Worm (Caenorhabditis elegans) whole organism, early embryonic: ENCODE measurements around the gene ZC317.2.
"Not testable (repeated sequence)": the region's sequence is repeated elsewhere in the genome, so short reads cannot be mapped to it uniquely, and the experiment has no call there.

Experiments
- B0310.2 ChIP-seq: sonication (generic microtip); optimal IDR thresholded peaks from 2 replicates; lab custom pipeline; 2016; ENCODE audit warnings: mild to moderate bottlenecking, missing genetic modification characterization, missing compliant biosample characterization
- F13C5.2 ChIP-seq: sonication (generic microtip); optimal IDR thresholded peaks from 2 replicates; lab custom pipeline; 2017; ENCODE audit warnings: mild to moderate bottlenecking, missing genetic modification characterization, inconsistent platforms, missing compliant biosample characterization
- aly-1 ChIP-seq: sonication (generic microtip); optimal IDR thresholded peaks from 2 replicates; lab custom pipeline; 2016; ENCODE audit warnings: missing genetic modification characterization, missing compliant biosample characterization
- ama-1 ChIP-seq: fragments of 150-350 bp; optimal IDR thresholded peaks from 2 replicates; lab custom pipeline; 2014
- ceh-13 ChIP-seq: fragments of 200-800 bp; sonication (Bioruptor generic); optimal IDR thresholded peaks from 2 replicates; lab custom pipeline; 2018; ENCODE audit warnings: mild to moderate bottlenecking, missing genetic modification characterization, missing compliant biosample characterization
- ceh-36 ChIP-seq: sonication (generic microtip); optimal IDR thresholded peaks from 2 replicates; lab custom pipeline; 2016; ENCODE audit warnings: missing genetic modification characterization, inconsistent platforms, missing compliant biosample characterization
- ets-7 ChIP-seq: sonication (generic microtip); optimal IDR thresholded peaks from 2 replicates; lab custom pipeline; 2016; ENCODE audit warnings: missing genotype, missing genetic modification characterization, missing compliant biosample characterization
- flt-1 ChIP-seq: fragments of 200-800 bp; sonication (Bioruptor generic); IDR thresholded peaks from 2 replicates; pipeline ENCODE4 v1.3.6; 2022; ENCODE audit warnings: missing genetic modification characterization, missing compliant biosample characterization
- hmbx-1 ChIP-seq: sonication (generic microtip); optimal IDR thresholded peaks from 2 replicates; lab custom pipeline; 2016; ENCODE audit warnings: mild to moderate bottlenecking, missing genetic modification characterization, missing compliant biosample characterization
- hmg-4 ChIP-seq: fragments of 200-800 bp; sonication (Bioruptor generic); optimal IDR thresholded peaks from 2 replicates; lab custom pipeline; 2018; ENCODE audit warnings: mild to moderate bottlenecking, missing genetic modification characterization, missing compliant biosample characterization
- hnd-1 ChIP-seq: sonication (generic microtip); optimal IDR thresholded peaks from 2 replicates; lab custom pipeline; 2016; ENCODE audit warnings: missing genetic modification characterization, missing compliant biosample characterization
- pes-1 ChIP-seq: fragments of 200-800 bp; sonication (Bioruptor generic); IDR thresholded peaks from 2 replicates; pipeline ENCODE4 v1.3.6; 2022; ENCODE audit warnings: missing genetic modification reagents, missing genetic modification characterization, missing compliant biosample characterization
- scrt-1 ChIP-seq: fragments of 200-800 bp; sonication (Bioruptor generic); IDR thresholded peaks from 2 replicates; pipeline ENCODE4 v1.3.6; 2022; ENCODE audit warnings: missing genetic modification characterization, missing compliant biosample characterization
- sea-1 ChIP-seq: fragments of 200-800 bp; sonication (Bioruptor generic); conservative IDR thresholded peaks from 2 replicates; pipeline ENCODE4 v1.3.6; 2022; ENCODE audit warnings: missing genetic modification characterization, missing compliant biosample characterization
- tbx-11 ChIP-seq: fragments of 200-800 bp; sonication (Bioruptor generic); IDR thresholded peaks from 2 replicates; pipeline ENCODE4 v1.3.6; 2022; ENCODE audit warnings: missing genetic modification characterization, missing compliant biosample characterization
- tbx-37 ChIP-seq: fragments of 200-800 bp; sonication (Bioruptor generic); conservative IDR thresholded peaks from 2 replicates; pipeline ENCODE4 v1.3.6; 2022; ENCODE audit warnings: missing genetic modification reagents, missing genetic modification characterization, missing compliant biosample characterization
- tra-4 ChIP-seq: sonication (generic microtip); optimal IDR thresholded peaks from 2 replicates; lab custom pipeline; 2017; ENCODE audit warnings: missing genetic modification characterization, missing compliant biosample characterization

The ZC317.2 gene

DNA sequence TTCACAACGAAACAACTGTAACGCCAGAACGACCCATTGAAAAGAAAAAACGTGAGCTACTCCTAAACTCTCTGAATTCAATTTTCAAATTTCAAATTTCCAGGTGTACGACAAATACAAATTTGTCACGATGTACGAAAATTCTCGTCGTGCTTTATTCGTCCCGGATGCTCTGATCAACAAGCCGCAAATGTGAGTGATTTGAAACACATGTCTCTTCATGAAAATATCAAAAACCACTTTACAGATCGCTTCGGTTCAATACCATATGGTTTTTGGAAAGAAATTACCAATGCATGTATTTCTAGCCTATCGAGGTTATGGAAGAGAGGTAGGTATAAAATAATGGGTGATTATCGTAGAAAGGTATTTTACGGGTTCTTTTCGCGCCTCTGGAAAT is 12.8 kb upstream of the ZC317.2 start:
- TF ChIP-seq scrt-1 (GFP tag; lab: Robert Waterston, UW): no peak
- no peak for TF ChIP-seq ceh-13 (GFP tag; lab: Kevin White, UChicago)
- TF ChIP-seq aly-1 (tag; lab: Kevin White, UChicago): no peak
- no peak for TF ChIP-seq hnd-1 (tag; lab: Kevin White, UChicago)
- no peak for TF ChIP-seq hmg-4 (GFP tag; lab: Kevin White, UChicago)
- no peak for TF ChIP-seq flt-1 (GFP tag; lab: Robert Waterston, UW)
- no peak for TF ChIP-seq tbx-11 (GFP tag; lab: Robert Waterston, UW)
- TF ChIP-seq F13C5.2 (tag; lab: Kevin White, UChicago): no peak
- TF ChIP-seq ceh-36 (tag; lab: Kevin White, UChicago): no peak
- no peak for TF ChIP-seq B0310.2
- TF ChIP-seq tbx-37: no peak
- no peak for TF ChIP-seq sea-1 (GFP tag; lab: Robert Waterston, UW)
- TF ChIP-seq hmbx-1 (tag; lab: Kevin White, UChicago): no peak
- no peak for TF ChIP-seq ama-1 (lab: Kevin White, UChicago)
- TF ChIP-seq tra-4: no peak
- TF ChIP-seq pes-1: no peak
- no peak for TF ChIP-seq ets-7 (tag; lab: Kevin White, UChicago)

ce11 chrV:5450742-5451141 is 9.2 kb upstream of the ZC317.2 start:
- TF ChIP-seq ets-7 (tag; lab: Kevin White, UChicago): no peak
- no peak for TF ChIP-seq tbx-37
- TF ChIP-seq scrt-1 (GFP tag; lab: Robert Waterston, UW): no peak
- no peak for TF ChIP-seq sea-1 (GFP tag; lab: Robert Waterston, UW)
- TF ChIP-seq aly-1 (tag; lab: Kevin White, UChicago): no peak

ce11 chrV:5453615-5454014 is 6.3 kb upstream of the ZC317.2 start, which contains the start of gene glc-3:
glc-3 (minus strand) TSS chrV:5453715.
- no peak for TF ChIP-seq aly-1 (tag; lab: Kevin White, UChicago)
- no peak for TF ChIP-seq ama-1 (lab: Kevin White, UChicago)
- TF ChIP-seq ceh-13 (GFP tag; lab: Kevin White, UChicago): no peak
- TF ChIP-seq ceh-36 (tag; lab: Kevin White, UChicago): no peak
- TF ChIP-seq F13C5.2 (tag; lab: Kevin White, UChicago): no peak
- TF ChIP-seq hmbx-1 (tag; lab: Kevin White, UChicago): no peak
- TF ChIP-seq tra-4: no peak
- no peak for TF ChIP-seq sea-1 (GFP tag; lab: Robert Waterston, UW)
- TF ChIP-seq hnd-1 (tag; lab: Kevin White, UChicago): no peak
- TF ChIP-seq tbx-11 (GFP tag; lab: Robert Waterston, UW): no peak

ce11 chrV:5454955-5455354 is 5.0 kb upstream of the ZC317.2 start:
- TF ChIP-seq ets-7 (tag; lab: Kevin White, UChicago) (no peak), tbx-37 (no peak), ceh-36 (tag; lab: Kevin White, UChicago) (no peak), flt-1 (GFP tag; lab: Robert Waterston, UW) (no peak)

DNA sequence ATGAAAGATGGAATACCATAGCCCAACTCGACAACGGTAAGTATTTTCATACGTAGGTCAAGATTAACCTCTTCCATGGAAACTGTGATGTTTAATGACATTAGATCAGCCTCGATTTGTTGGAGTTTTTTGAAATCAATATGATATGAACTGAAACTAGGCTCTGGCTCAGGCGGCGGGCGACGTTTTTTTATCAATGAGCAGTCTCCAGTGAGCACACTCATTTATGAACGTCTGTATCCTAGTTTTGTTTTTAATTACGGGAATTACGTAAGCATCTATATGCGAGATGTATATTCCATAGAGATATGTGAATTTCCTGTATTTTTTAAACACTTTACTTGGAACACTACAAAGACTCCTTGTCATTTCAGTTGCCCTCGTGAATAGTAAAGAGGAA is 3.0 kb downstream of the ZC317.2 start, which contains the start of gene srg-67:
Gene srg-67, minus strand, starts transcription at position 101 of the 400 bp plus-strand sequence.
- TF ChIP-seq hmbx-1 (tag; lab: Kevin White, UChicago) (no peak), ceh-13 (GFP tag; lab: Kevin White, UChicago) (no peak), tbx-11 (GFP tag; lab: Robert Waterston, UW) (no peak), sea-1 (GFP tag; lab: Robert Waterston, UW) (no peak), B0310.2 (no peak), aly-1 (tag; lab: Kevin White, UChicago) (no peak), pes-1 (no peak), ets-7 (tag; lab: Kevin White, UChicago) (no peak)

- TF ChIP-seq tbx-11 (GFP tag; lab: Robert Waterston, UW): no peak
- no peak for TF ChIP-seq pes-1
- TF ChIP-seq aly-1 (tag; lab: Kevin White, UChicago): no peak
- no peak for TF ChIP-seq B0310.2
- no peak for TF ChIP-seq ceh-13 (GFP tag; lab: Kevin White, UChicago)
Observed at ce11 chrV:5465335-5465734, 5.4 kb downstream of the ZC317.2 start, which contains the start of gene srg-68. srg-68 (minus strand) TSS chrV:5465435.

DNA sequence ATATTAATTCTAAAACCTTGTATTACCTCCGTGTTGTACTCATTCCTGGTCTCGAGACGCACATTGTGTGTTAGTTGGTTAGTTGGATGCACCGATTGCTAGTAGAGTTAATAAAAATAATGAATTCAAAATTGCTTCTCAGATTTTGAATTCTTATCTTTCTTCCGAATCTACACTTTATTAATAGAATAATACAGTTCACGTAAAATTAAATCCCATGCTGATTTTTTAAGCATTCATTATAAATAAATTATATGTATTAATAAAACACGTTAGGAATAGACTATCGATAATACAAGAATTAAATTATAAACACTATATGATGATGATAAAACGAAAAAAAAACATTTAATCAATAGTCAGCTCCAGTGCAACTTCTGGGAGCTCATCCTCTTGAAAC is 8.6 kb downstream of the ZC317.2 start, which contains the start of gene ZC317.6:
Gene ZC317.6, minus strand, starts transcription at position 101 of the 400 bp plus-strand sequence.
- not testable (repeated sequence) for TF ChIP-seq tra-4; scrt-1 (GFP tag; lab: Robert Waterston, UW); aly-1 (tag; lab: Kevin White, UChicago)

DNA sequence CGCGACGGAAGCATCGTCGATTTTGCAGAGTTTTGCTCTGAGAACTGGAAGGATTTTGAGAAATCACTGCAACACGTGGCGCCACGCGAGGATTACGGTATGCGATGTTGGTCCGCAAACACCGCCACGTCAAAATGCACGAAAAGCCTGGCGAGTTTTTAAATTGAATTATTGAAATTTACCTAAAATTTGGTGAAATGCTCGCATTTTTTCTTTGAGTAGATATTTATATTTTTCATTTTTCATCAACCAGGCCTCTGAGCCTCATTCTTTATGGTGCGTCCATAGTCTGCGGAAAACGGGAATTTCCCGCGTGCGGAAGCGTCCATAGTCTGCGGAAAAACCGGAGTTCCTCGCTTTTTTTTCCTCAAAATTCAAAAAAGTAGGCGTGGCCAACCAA is 11.0 kb downstream of the ZC317.2 start, which contains the start of gene ZC317.7:
Gene ZC317.7, minus strand, starts transcription at position 101 of the 400 bp plus-strand sequence.
- TF ChIP-seq tra-4; tbx-37; scrt-1 (GFP tag; lab: Robert Waterston, UW): not testable (repeated sequence)

ce11 chrV:5477719-5478118 is 17.8 kb downstream of the ZC317.2 start:
- TF ChIP-seq ceh-13 (GFP tag; lab: Kevin White, UChicago): no peak
- TF ChIP-seq flt-1 (GFP tag; lab: Robert Waterston, UW): no peak
- no peak for TF ChIP-seq hnd-1 (tag; lab: Kevin White, UChicago)
- TF ChIP-seq tbx-37: no peak
- no peak for TF ChIP-seq ets-7 (tag; lab: Kevin White, UChicago)
- no peak for TF ChIP-seq aly-1 (tag; lab: Kevin White, UChicago)
- TF ChIP-seq tra-4: no peak
- no peak for TF ChIP-seq ama-1 (lab: Kevin White, UChicago)
- TF ChIP-seq F13C5.2 (tag; lab: Kevin White, UChicago): no peak
- no peak for TF ChIP-seq hmbx-1 (tag; lab: Kevin White, UChicago)
